ENCODE assay signal across 5 fruit fly cellular contexts in the genomic region with DNA sequence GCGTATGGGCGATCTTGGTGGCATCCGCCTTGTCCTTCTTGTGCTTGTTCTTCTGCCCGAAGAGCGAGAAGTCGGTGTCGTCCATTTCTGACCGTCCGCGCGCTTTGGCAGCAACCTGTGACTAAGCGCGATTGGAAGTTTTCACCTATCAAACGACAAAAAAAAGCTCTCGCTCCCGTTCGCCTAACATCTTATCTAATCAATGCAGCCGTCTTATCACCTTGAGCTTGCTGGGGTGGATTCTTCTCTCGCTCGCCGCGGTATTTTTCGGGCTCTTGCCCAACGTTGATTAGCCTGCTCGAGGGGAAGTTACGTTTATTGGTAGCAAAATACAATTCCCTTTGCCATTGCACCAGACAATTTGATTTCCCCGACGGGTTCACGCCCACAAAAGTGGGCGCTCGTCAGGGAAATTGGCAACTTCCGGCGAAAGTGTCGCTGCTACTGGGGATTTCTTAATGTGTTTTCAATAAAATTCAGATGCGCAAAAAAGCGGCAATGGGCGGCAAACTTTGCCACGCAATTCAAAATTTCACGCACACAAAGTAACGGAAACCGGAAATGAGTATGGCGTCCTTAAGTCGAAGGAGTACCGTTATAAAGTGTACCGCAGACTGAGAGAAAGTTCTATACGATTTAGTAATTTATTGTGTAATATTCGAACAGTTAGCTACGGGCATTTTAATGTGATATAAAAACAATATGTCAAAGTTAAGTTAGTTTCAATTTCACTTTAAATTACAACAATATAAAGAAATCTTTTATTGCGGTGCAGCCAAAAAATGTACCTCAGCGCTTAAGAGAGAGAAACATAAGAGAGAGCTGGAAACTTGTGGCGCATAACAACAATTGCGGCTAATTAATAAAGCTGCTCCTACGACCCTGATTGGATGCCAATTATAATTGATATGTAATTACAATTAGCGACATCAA.
TF ChIP-seq lines count a peak whose summit lies in the region.

TSS of gene Decay (minus strand) at position 132 of the 933 bp plus-strand sequence.

- no peak for TF ChIP-seq CTCF in whole organism, embryonic (GFP tag; optimal IDR thresholded peaks at IDR 0.05; lab: Kevin White, UChicago)

TF ChIP-seq in whole organism, adult, 20 proteins besides CTCF, POLR2A, EP300 and RAD21 (continues in another document):
- TF ChIP-seq CG12768 (GFP tag; optimal IDR thresholded peaks at IDR 0.05; lab: Kevin White, UChicago) (no peak), Hr96 (GFP tag; optimal IDR thresholded peaks at IDR 0.05; lab: Kevin White, UChicago) (peak; percentile 26), Crg-1 (GFP tag; optimal IDR thresholded peaks at IDR 0.05; lab: Kevin White, UChicago) (no peak), Mnt (GFP tag; optimal IDR thresholded peaks at IDR 0.05; lab: Kevin White, UChicago) (no peak), CG7101 (tag; optimal IDR thresholded peaks at IDR 0.05; lab: Kevin White, UChicago) (no peak), kay (GFP tag; lab: Kevin White, UChicago; ENCODE audit: borderline replicate concordance) (peak; percentile 53), CG11617 (GFP tag; optimal IDR thresholded peaks at IDR 0.05; lab: Kevin White, UChicago) (peak; percentile 33), pad (GFP tag; optimal IDR thresholded peaks at IDR 0.05; lab: Kevin White, UChicago) (peak; percentile 94), tj (GFP tag; optimal IDR thresholded peaks at IDR 0.05; lab: Kevin White, UChicago) (no peak), CG7045 (GFP tag; optimal IDR thresholded peaks at IDR 0.05; lab: Kevin White, UChicago) (no peak), CG33017 (tag; optimal IDR thresholded peaks at IDR 0.05; lab: Kevin White, UChicago) (no peak), ovo (GFP tag; optimal IDR thresholded peaks at IDR 0.05; lab: Kevin White, UChicago) (no peak), CG14711 (tag; optimal IDR thresholded peaks at IDR 0.05; lab: Kevin White, UChicago) (no peak), cnc (optimal IDR thresholded peaks at IDR 0.05; lab: Kevin White, UChicago) (no peak), Clk (GFP tag; optimal IDR thresholded peaks at IDR 0.05; lab: Kevin White, UChicago) (no peak), cic (GFP tag; optimal IDR thresholded peaks at IDR 0.05; lab: Kevin White, UChicago) (no peak)

TF ChIP-seq in whole organism, embryonic, 481 proteins besides CTCF, POLR2A, EP300 and RAD21 (continues in another document):
- TF ChIP-seq CG42726 (GFP tag; IDR thresholded peaks at IDR 0.05; lab: Robert Waterston, UW; ENCODE audit: partially characterized antibody) (no peak), CG5180 (GFP tag; optimal IDR thresholded peaks at IDR 0.05; lab: Kevin White, UChicago) (no peak), Bteb2 (GFP tag; optimal IDR thresholded peaks at IDR 0.05; lab: Kevin White, UChicago) (no peak), CG7987 (GFP tag; optimal IDR thresholded peaks at IDR 0.05; lab: Kevin White, UChicago) (no peak), Gug (GFP tag; IDR thresholded peaks at IDR 0.05; lab: Robert Waterston, UW) (no peak), Aef1 (GFP tag; IDR thresholded peaks at IDR 0.05; lab: Robert Waterston, UW) (no peak), dati (GFP tag; IDR thresholded peaks at IDR 0.05; lab: Robert Waterston, UW) (no peak), Nf-YC (tag; optimal IDR thresholded peaks at IDR 0.05; lab: Kevin White, UChicago) (no peak), sqz (GFP tag; optimal IDR thresholded peaks at IDR 0.05; lab: Kevin White, UChicago) (no peak), MTF-1 (GFP tag; optimal IDR thresholded peaks at IDR 0.05; lab: Kevin White, UChicago; ENCODE audit: borderline replicate concordance) (no peak), ham (GFP tag; IDR thresholded peaks at IDR 0.05; lab: Robert Waterston, UW) (no peak), CG7839 (tag; optimal IDR thresholded peaks at IDR 0.05; lab: Kevin White, UChicago) (no peak), odd (GFP tag; optimal IDR thresholded peaks at IDR 0.05; lab: Kevin White, UChicago) (no peak), NfI (GFP tag; optimal IDR thresholded peaks at IDR 0.05; lab: Kevin White, UChicago) (no peak), ttk (GFP tag; IDR thresholded peaks at IDR 0.05; lab: Robert Waterston, UW) (no peak), Dip2 (GFP tag; IDR thresholded peaks at IDR 0.05; lab: Robert Waterston, UW) (no peak), so (GFP tag; IDR thresholded peaks at IDR 0.05; lab: Robert Waterston, UW) (no peak)

TF ChIP-seq in whole organism, prepupa, 60 proteins besides CTCF, POLR2A, EP300 and RAD21 (continues in another document):
- TF ChIP-seq CG4318 (GFP tag; optimal IDR thresholded peaks at IDR 0.05; lab: Kevin White, UChicago) (no peak), salr (GFP tag; optimal IDR thresholded peaks at IDR 0.05; lab: Kevin White, UChicago) (peak in 1 of 2 experiments; percentile 15), CG6854 (GFP tag; optimal IDR thresholded peaks at IDR 0.05; lab: Kevin White, UChicago) (peak; percentile 5), Sox15 (GFP tag; optimal IDR thresholded peaks at IDR 0.05; lab: Kevin White, UChicago) (no peak), Blimp-1 (GFP tag; optimal IDR thresholded peaks at IDR 0.05; lab: Kevin White, UChicago) (peak; percentile 3), CG7368 (GFP tag; optimal IDR thresholded peaks at IDR 0.05; lab: Kevin White, UChicago) (peak; percentile 26), fd59A (GFP tag; optimal IDR thresholded peaks at IDR 0.05; lab: Kevin White, UChicago) (no peak), CG11294 (GFP tag; IDR thresholded peaks at IDR 0.05; lab: Robert Waterston, UW) (no peak), Hr39 (GFP tag; optimal IDR thresholded peaks at IDR 0.05; lab: Kevin White, UChicago) (peak; percentile 55), Ets21C (GFP tag; optimal IDR thresholded peaks at IDR 0.05; lab: Kevin White, UChicago) (peak; percentile 45), CG3919 (GFP tag; optimal IDR thresholded peaks at IDR 0.05; lab: Kevin White, UChicago) (peak; percentile 63), CG31627 (GFP tag; optimal IDR thresholded peaks at IDR 0.05; lab: Kevin White, UChicago) (peak; percentile 64), CG9139 (GFP tag; optimal IDR thresholded peaks at IDR 0.05; lab: Kevin White, UChicago) (no peak), CG10669 (GFP tag; optimal IDR thresholded peaks at IDR 0.05; lab: Kevin White, UChicago) (no peak), Gug (GFP tag; IDR thresholded peaks at IDR 0.05; lab: Robert Waterston, UW) (no peak), CG6808 (GFP tag; optimal IDR thresholded peaks at IDR 0.05; lab: Kevin White, UChicago) (no peak), dac (GFP tag; optimal IDR thresholded peaks at IDR 0.05; lab: Kevin White, UChicago) (no peak)

TF ChIP-seq in whole organism, pupa, 21 proteins besides CTCF, POLR2A, EP300 and RAD21:
- peak; percentile 34 for TF ChIP-seq Snoo (tag; optimal IDR thresholded peaks at IDR 0.05; lab: Kevin White, UChicago)
- peak; percentile 54 for TF ChIP-seq Pif1A (GFP tag; optimal IDR thresholded peaks at IDR 0.05; lab: Kevin White, UChicago)
- TF ChIP-seq Pif1B (GFP tag; optimal IDR thresholded peaks at IDR 0.05; lab: Kevin White, UChicago): peak; percentile 14
- TF ChIP-seq CG4496 (GFP tag; IDR thresholded peaks at IDR 0.05; lab: Robert Waterston, UW): 0 out of 3 replicates have a peak, but pooled peaks have one; percentile 8
- TF ChIP-seq CG8301 (tag; optimal IDR thresholded peaks at IDR 0.05; lab: Kevin White, UChicago): peak; percentile 37
- no peak for TF ChIP-seq CG13204 (GFP tag; optimal IDR thresholded peaks at IDR 0.05; lab: Kevin White, UChicago)
- TF ChIP-seq CG14655 (GFP tag; optimal IDR thresholded peaks at IDR 0.05; lab: Kevin White, UChicago): peak; percentile 29
- TF ChIP-seq rn (GFP tag; IDR thresholded peaks at IDR 0.05; lab: Robert Waterston, UW): no peak
TF ChIP-seq in whole organism, pupa: peak in this region for 6.

TF ChIP-seq in whole organism, wandering third instar larva, 38 proteins besides CTCF, POLR2A, EP300 and RAD21:
- TF ChIP-seq OdsH (GFP tag; optimal IDR thresholded peaks at IDR 0.05; lab: Kevin White, UChicago) (peak; percentile 28), Dfd (GFP tag; optimal IDR thresholded peaks at IDR 0.05; lab: Kevin White, UChicago) (no peak), foxo (GFP tag; optimal IDR thresholded peaks at IDR 0.05; lab: Kevin White, UChicago) (peak in 1 of 2 experiments; percentile 28), Hnf4 (GFP tag; optimal IDR thresholded peaks at IDR 0.05; lab: Kevin White, UChicago) (peak; percentile 26), rgr (GFP tag; optimal IDR thresholded peaks at IDR 0.05; lab: Kevin White, UChicago) (peak; percentile 40), br (GFP tag; optimal IDR thresholded peaks at IDR 0.05; lab: Kevin White, UChicago) (peak; percentile 8), CG9705 (GFP tag; optimal IDR thresholded peaks at IDR 0.05; lab: Kevin White, UChicago) (no peak), h (GFP tag; optimal IDR thresholded peaks at IDR 0.05; lab: Kevin White, UChicago) (peak; percentile 28), fru (GFP tag; optimal IDR thresholded peaks at IDR 0.05; lab: Kevin White, UChicago) (peak; percentile 47), Vsx2 (GFP tag; optimal IDR thresholded peaks at IDR 0.05; lab: Kevin White, UChicago; ENCODE audit: partially characterized antibody) (peak; percentile 90), ey (GFP tag; optimal IDR thresholded peaks at IDR 0.05; lab: Kevin White, UChicago) (peak; percentile 16)
TF ChIP-seq in whole organism, wandering third instar larva: peak in this region for 9.
